Worm (Caenorhabditis elegans): ENCODE data around the gene T03F7.5.

Gene T03F7.5

DNA sequence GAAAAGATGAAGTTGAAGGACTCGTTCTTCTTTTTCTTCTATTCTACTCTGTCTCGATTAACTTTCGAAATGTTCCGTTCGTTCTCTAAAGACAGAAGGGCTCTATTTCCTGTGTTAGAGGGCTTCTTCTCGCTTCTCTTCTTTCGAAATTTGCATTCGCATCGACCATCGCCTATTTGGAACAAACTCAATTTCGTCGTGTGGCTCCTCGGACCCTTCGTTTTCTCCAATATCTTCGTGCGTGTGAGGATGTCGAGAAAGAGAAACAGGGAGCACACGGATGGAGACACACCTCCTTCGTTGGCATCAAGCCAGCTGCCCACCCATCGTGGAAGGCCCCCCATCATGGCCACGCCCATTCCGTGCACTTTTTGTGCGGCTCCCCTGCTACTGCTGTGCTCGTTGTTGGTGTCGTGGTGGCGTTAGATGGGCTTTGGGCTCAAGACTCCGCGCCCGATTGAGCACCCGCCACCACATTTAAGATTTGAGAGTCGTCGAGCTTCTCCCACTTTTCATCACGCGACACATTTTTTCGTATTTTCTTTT, 42.7 kb upstream of the T03F7.5 start:
- peak; percentile 43 for TF ChIP-seq mls-2 (tag; optimal IDR thresholded peaks at IDR 0.05)
- TF ChIP-seq ces-1 (GFP tag; optimal IDR thresholded peaks at IDR 0.05), result peak; percentile 95
- no peak for TF ChIP-seq lin-32 (GFP tag; optimal IDR thresholded peaks at IDR 0.05)

DNA sequence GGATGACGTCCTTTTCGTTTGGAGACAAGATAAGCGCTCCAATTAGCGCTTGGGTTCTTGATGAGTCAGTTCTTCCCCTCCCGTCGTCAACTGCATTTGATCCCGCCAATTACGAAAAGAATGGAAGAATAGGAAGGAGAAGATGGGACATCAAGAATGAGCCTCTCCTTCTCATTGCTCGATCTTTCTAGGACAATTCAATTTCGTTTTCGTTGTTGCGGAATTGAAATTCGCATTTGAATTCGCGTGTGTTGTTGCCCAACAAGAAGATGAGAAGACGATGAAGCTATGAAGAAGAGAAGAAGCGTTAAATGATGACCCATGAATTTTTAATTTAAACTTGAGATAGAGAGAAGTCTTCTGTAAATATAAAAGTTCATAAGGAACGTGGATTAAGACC, 38.3 kb upstream of the T03F7.5 start:
- no peak for TF ChIP-seq lsy-2 (tag; optimal IDR thresholded peaks at IDR 0.05)
- no peak for TF ChIP-seq unc-120 (tag; optimal IDR thresholded peaks at IDR 0.05; ENCODE audit: poor library complexity, severe bottlenecking)
- TF ChIP-seq flh-1 (GFP tag; optimal IDR thresholded peaks at IDR 0.05), result no peak
- no peak for TF ChIP-seq mls-2 (tag; optimal IDR thresholded peaks at IDR 0.05)
- no peak for TF ChIP-seq elt-1 (tag; optimal IDR thresholded peaks at IDR 0.05; ENCODE audit: borderline replicate concordance, insufficient read depth)
- no peak for TF ChIP-seq tbx-8 (GFP tag; optimal IDR thresholded peaks at IDR 0.05)
- TF ChIP-seq ces-1 (GFP tag; optimal IDR thresholded peaks at IDR 0.05), result peak; percentile 91

DNA sequence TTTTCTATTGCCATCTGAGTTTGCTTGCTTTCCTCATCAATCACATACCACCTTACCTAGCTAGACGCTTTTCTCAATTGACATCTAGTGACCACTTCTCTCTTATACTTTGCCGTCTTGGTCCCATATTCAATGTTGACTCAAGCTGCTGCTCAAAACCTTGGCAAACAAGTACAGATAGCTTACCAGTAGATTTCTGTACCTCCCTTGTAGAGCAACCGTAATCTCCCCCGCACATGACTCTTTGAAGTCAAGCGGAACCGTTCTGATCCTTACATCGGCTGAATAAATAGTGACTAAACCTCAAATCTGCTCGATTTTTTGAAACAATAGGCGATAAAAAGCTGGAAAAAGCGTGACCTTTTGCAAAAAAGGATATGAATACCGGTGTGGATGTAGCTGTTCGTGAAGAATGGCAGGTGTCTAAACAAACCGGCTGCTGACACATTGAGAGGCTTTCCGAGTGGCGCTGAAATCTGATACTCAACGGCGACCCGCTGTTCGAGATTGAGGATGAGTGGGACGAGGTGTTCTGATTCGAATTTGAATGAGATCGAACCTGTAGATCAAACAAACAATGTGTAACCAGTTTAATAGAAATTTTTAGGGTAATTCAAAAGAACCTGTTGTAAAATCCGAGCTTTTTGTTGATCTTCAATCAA, 37.4 kb upstream of the T03F7.5 start:
- TF ChIP-seq zip-8 (tag; optimal IDR thresholded peaks at IDR 0.05) (no peak), mep-1 (tag; optimal IDR thresholded peaks at IDR 0.05) (no peak), nhr-2 (tag; optimal IDR thresholded peaks at IDR 0.05) (peak; percentile 8), bed-3 (GFP tag; optimal IDR thresholded peaks at IDR 0.05) (no peak), pha-4 (tag; optimal IDR thresholded peaks at IDR 0.05) (peak; percentile 4), cnd-1 (tag; optimal IDR thresholded peaks at IDR 0.05) (no peak), mab-5 (tag; optimal IDR thresholded peaks at IDR 0.05) (no peak), blmp-1 (tag; optimal IDR thresholded peaks at IDR 0.05) (no peak), hlh-1 (tag; optimal IDR thresholded peaks at IDR 0.05) (no peak)

DNA sequence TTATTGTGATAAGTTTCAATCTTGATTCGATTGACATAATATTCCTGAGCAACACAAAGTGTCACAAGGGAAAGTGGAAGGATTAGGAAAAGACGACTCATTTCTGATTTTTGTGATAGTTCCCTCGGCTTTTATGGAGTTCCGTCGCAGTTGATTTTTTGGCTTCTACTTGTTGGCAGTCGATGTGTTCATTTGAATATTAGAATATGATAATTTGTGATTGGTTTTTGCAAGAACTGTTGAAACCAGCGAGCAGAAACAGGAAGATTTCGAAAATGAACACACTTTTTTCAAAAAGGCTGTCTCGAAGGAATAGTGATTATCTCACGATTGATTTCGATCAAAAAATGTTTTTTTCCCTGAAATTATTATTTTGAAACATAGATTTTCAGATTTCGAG, 35.7 kb upstream of the T03F7.5 start, which contains the start of gene T02E9.6:
T02E9.6 (minus strand) TSS at position 101 of the 400 bp plus-strand sequence.
- TF ChIP-seq ham-2 (GFP tag; optimal IDR thresholded peaks at IDR 0.05), result no peak
- no peak for TF ChIP-seq tbx-8 (GFP tag; optimal IDR thresholded peaks at IDR 0.05)
- TF ChIP-seq unc-39 (tag; optimal IDR thresholded peaks at IDR 0.05), result no peak
- no peak for TF ChIP-seq nhr-28 (tag; optimal IDR thresholded peaks at IDR 0.05)
- TF ChIP-seq ces-1 (GFP tag; optimal IDR thresholded peaks at IDR 0.05), result no peak
- no peak for TF ChIP-seq nhr-2 (tag; optimal IDR thresholded peaks at IDR 0.05)
- no peak for TF ChIP-seq lin-13 (tag; optimal IDR thresholded peaks at IDR 0.05)
- TF ChIP-seq mab-5 (tag; optimal IDR thresholded peaks at IDR 0.05), result no peak
- no peak for TF ChIP-seq nhr-237 (tag; optimal IDR thresholded peaks at IDR 0.05)

DNA sequence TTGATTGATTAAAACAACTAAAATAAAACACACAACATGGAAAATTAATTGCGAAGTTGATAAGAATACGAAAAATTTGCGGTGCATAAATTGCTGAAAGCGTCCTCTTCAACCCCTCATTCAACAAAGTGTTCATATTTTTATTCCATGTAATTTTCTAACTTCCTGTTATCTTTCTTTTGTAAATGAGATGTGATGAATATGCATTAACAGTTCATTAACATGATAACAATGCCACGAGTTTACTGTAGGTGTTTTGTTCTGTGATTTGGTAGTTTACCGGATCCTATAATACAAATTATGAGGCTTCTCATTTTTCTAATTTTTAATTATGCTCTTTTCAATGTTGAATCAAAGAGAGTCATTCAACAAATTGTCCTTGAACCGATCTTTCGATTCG, 30.6 kb upstream of the T03F7.5 start, which contains the start of gene F47G9.6:
F47G9.6 (plus strand) TSS at position 301 of the 400 bp plus-strand sequence.
- no peak for TF ChIP-seq flh-1 (GFP tag; optimal IDR thresholded peaks at IDR 0.05)
- no peak for TF ChIP-seq snpc-4 (tag; optimal IDR thresholded peaks at IDR 0.05)
- TF ChIP-seq nhr-28 (tag; optimal IDR thresholded peaks at IDR 0.05), result no peak
- no peak for TF ChIP-seq sptf-1 (tag; optimal IDR thresholded peaks at IDR 0.05)
- no peak for TF ChIP-seq nhr-76 (tag; optimal IDR thresholded peaks at IDR 0.05)
- TF ChIP-seq ces-1 (GFP tag; optimal IDR thresholded peaks at IDR 0.05), result no peak
- no peak for TF ChIP-seq ceh-39 (tag; optimal IDR thresholded peaks at IDR 0.05)
- TF ChIP-seq elt-1 (tag; optimal IDR thresholded peaks at IDR 0.05; ENCODE audit: borderline replicate concordance, insufficient read depth), result no peak
- no peak for TF ChIP-seq lin-13 (tag; optimal IDR thresholded peaks at IDR 0.05)
- TF ChIP-seq mls-2 (tag; optimal IDR thresholded peaks at IDR 0.05), result no peak
- no peak for TF ChIP-seq unc-120 (tag; optimal IDR thresholded peaks at IDR 0.05; ENCODE audit: poor library complexity, severe bottlenecking)
- TF ChIP-seq mab-5 (tag; optimal IDR thresholded peaks at IDR 0.05), result no peak
- TF ChIP-seq nhr-2 (tag; optimal IDR thresholded peaks at IDR 0.05), result no peak
- no peak for TF ChIP-seq hlh-1 (tag; optimal IDR thresholded peaks at IDR 0.05)
- no peak for TF ChIP-seq drap-1 (GFP tag; optimal IDR thresholded peaks at IDR 0.05)
- no peak for TF ChIP-seq blmp-1 (tag; optimal IDR thresholded peaks at IDR 0.05)
- no peak for TF ChIP-seq lin-32 (GFP tag; optimal IDR thresholded peaks at IDR 0.05)

DNA sequence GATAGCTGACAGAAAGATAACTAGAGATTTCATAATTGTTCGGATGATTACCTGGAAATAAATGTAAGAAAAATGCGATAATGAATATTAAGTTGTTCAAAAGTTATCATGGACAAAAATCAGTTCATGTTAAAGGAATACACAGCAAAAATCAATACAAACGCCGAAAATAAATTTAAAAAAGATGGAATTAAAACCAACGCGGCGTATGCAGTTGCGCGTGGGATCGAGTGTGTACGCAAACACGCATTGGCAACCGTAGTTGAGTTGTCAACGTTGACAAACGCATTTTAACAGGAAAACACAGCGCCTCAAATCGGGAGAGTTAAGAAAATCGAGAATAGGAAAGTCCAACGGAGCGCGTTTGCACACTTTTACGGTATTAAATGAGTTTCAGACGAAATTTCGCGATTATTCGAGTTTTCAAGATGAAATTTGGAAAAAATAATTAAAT, 28.4 kb upstream of the T03F7.5 start, which contains the start of gene tmed-10:
tmed-10 (minus strand) TSS at position 51 of the 454 bp plus-strand sequence.
- TF ChIP-seq tbx-8 (GFP tag; optimal IDR thresholded peaks at IDR 0.05), result no peak
- peak; percentile 70 for TF ChIP-seq ces-1 (GFP tag; optimal IDR thresholded peaks at IDR 0.05)
- no peak for TF ChIP-seq mab-5 (tag; optimal IDR thresholded peaks at IDR 0.05)
- TF ChIP-seq zip-8 (tag; optimal IDR thresholded peaks at IDR 0.05), result no peak
- no peak for TF ChIP-seq blmp-1 (tag; optimal IDR thresholded peaks at IDR 0.05)
- no peak for TF ChIP-seq ham-2 (GFP tag; optimal IDR thresholded peaks at IDR 0.05)
- TF ChIP-seq nhr-12 (tag; optimal IDR thresholded peaks at IDR 0.05), result no peak
- TF ChIP-seq cnd-1 (tag; optimal IDR thresholded peaks at IDR 0.05), result no peak
- no peak for TF ChIP-seq ceh-83 (GFP tag; optimal IDR thresholded peaks at IDR 0.05)
- TF ChIP-seq nhr-28 (tag; optimal IDR thresholded peaks at IDR 0.05), result no peak
- TF ChIP-seq drap-1 (GFP tag; optimal IDR thresholded peaks at IDR 0.05), result no peak
- TF ChIP-seq sptf-1 (tag; optimal IDR thresholded peaks at IDR 0.05), result no peak
- no peak for TF ChIP-seq ceh-39 (tag; optimal IDR thresholded peaks at IDR 0.05)
- no peak for TF ChIP-seq nhr-237 (tag; optimal IDR thresholded peaks at IDR 0.05)
- no peak for TF ChIP-seq unc-39 (tag; optimal IDR thresholded peaks at IDR 0.05)
- TF ChIP-seq hlh-1 (tag; optimal IDR thresholded peaks at IDR 0.05), result peak; percentile 22
- peak; percentile 6 for TF ChIP-seq pha-4 (tag; optimal IDR thresholded peaks at IDR 0.05)
- no peak for TF ChIP-seq M03D4.4 (tag; optimal IDR thresholded peaks at IDR 0.05)
- no peak for TF ChIP-seq elt-3 (tag; optimal IDR thresholded peaks at IDR 0.05)
- peak; percentile 34 for TF ChIP-seq mep-1 (tag; optimal IDR thresholded peaks at IDR 0.05)
- peak; percentile 88 for TF ChIP-seq lsy-2 (tag; optimal IDR thresholded peaks at IDR 0.05)
- no peak for TF ChIP-seq lin-32 (GFP tag; optimal IDR thresholded peaks at IDR 0.05)
- TF ChIP-seq elt-1 (tag; optimal IDR thresholded peaks at IDR 0.05; ENCODE audit: borderline replicate concordance, insufficient read depth), result no peak
- no peak for TF ChIP-seq snpc-4 (tag; optimal IDR thresholded peaks at IDR 0.05)
- no peak for TF ChIP-seq unc-62 (GFP tag; optimal IDR thresholded peaks at IDR 0.05)
- TF ChIP-seq unc-120 (tag; optimal IDR thresholded peaks at IDR 0.05; ENCODE audit: poor library complexity, severe bottlenecking), result peak; percentile 12
- TF ChIP-seq bed-3 (GFP tag; optimal IDR thresholded peaks at IDR 0.05), result no peak
- no peak for TF ChIP-seq mls-2 (tag; optimal IDR thresholded peaks at IDR 0.05)
- peak; percentile 6 for TF ChIP-seq lin-13 (tag; optimal IDR thresholded peaks at IDR 0.05)
- TF ChIP-seq nhr-2 (tag; optimal IDR thresholded peaks at IDR 0.05), result no peak
